Worm (Caenorhabditis elegans): ENCODE measurements around the gene rps-27.

DNA sequence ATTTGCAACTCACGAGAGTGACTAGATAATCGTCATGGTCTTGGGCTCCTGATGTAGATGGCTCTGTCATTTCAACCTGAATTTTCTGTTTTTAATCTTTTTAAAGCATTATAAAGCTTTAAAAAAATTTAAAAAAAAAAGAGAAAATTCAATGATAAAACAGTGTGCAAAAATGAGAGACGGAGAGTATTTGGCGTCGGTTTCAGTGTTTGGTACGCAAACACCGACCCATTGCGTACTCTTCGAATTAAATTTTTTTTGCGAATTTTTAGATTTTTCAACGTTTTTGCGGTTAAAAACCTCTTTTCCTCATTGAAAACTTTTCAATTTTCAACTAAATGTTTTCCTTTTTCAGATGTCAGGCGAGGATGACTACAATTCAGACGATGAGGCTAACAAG lies 24.0 kb upstream of the rps-27 start, which contains the start of the genes W03F9.2 and sftb-2:
- no peak for TF ChIP-seq let-607 (tag; optimal IDR thresholded peaks at IDR 0.05)
- TF ChIP-seq snpc-4 (GFP tag; optimal IDR thresholded peaks at IDR 0.05): no peak
- no peak for TF ChIP-seq snpc-4 (tag; optimal IDR thresholded peaks at IDR 0.05)
- TF ChIP-seq B0019.2 (GFP tag; conservative IDR thresholded peaks at IDR 0.05): no peak
- TF ChIP-seq egl-44 (GFP tag; IDR thresholded peaks at IDR 0.05): no peak
- no peak for TF ChIP-seq repo-1 (tag; optimal IDR thresholded peaks at IDR 0.05)
- no peak for TF ChIP-seq hsf-1 (GFP tag; IDR thresholded peaks at IDR 0.05)
- no peak for TF ChIP-seq ceh-58 (GFP tag; IDR thresholded peaks at IDR 0.05)
- TF ChIP-seq ztf-3 (GFP tag; optimal IDR thresholded peaks at IDR 0.05): no peak
- TF ChIP-seq dpl-1 (GFP tag; optimal IDR thresholded peaks at IDR 0.05): no peak
- TF ChIP-seq fkh-3 (tag; optimal IDR thresholded peaks at IDR 0.05): no peak
